Fruit fly (Drosophila melanogaster) whole organism, prepupa: Measurements from ENCODE around the gene CG5455.

ENCODE experiments used
- CG10669 ChIP-seq: fragments of 200-800 bp; sonication (Bioruptor generic); optimal IDR thresholded peaks from 3 replicates; lab custom pipeline; 2018; ENCODE audit warnings: missing biosample characterization, mild to moderate bottlenecking, missing genetic modification characterization, moderate library complexity
- CG31627 ChIP-seq: fragments of 200-800 bp; sonication (Bioruptor generic); optimal IDR thresholded peaks from 3 replicates; lab custom pipeline; 2016; ENCODE audit warnings: missing biosample characterization, missing genetic modification characterization
- CG32006 ChIP-seq: fragments of 200-800 bp; sonication (Bioruptor generic); optimal IDR thresholded peaks from 3 replicates; lab custom pipeline; 2017; ENCODE audit warnings: missing biosample characterization, mild to moderate bottlenecking, missing genetic modification characterization
- CG7368 ChIP-seq: fragments of 200-800 bp; sonication (Bioruptor generic); optimal IDR thresholded peaks from 3 replicates; lab custom pipeline; 2016; ENCODE audit warnings: missing biosample characterization, missing genetic modification characterization
- Hr4 ChIP-seq: fragments of 200-800 bp; sonication (Bioruptor generic); optimal IDR thresholded peaks from 3 replicates; lab custom pipeline; 2016; ENCODE audit warnings: missing biosample characterization, missing genetic modification characterization
- Lpt ChIP-seq: fragments of 200-800 bp; sonication (Bioruptor generic); optimal IDR thresholded peaks from 3 replicates; lab custom pipeline; 2016; ENCODE audit warnings: missing biosample characterization, missing genetic modification characterization
- Sox102F ChIP-seq: fragments of 200-800 bp; sonication (Bioruptor generic); optimal IDR thresholded peaks from 2 replicates; lab custom pipeline; 2016; ENCODE audit warnings: missing biosample characterization, mild to moderate bottlenecking, missing genetic modification characterization
- Sox14 ChIP-seq: fragments of 200-800 bp; sonication (Bioruptor generic); optimal IDR thresholded peaks from 3 replicates; lab custom pipeline; 2016; ENCODE audit warnings: missing biosample characterization, missing genetic modification characterization
- lz ChIP-seq: fragments of 200-800 bp; sonication (Bioruptor generic); optimal IDR thresholded peaks from 3 replicates; lab custom pipeline; 2016; ENCODE audit warnings: missing biosample characterization, missing genetic modification characterization

DNA sequence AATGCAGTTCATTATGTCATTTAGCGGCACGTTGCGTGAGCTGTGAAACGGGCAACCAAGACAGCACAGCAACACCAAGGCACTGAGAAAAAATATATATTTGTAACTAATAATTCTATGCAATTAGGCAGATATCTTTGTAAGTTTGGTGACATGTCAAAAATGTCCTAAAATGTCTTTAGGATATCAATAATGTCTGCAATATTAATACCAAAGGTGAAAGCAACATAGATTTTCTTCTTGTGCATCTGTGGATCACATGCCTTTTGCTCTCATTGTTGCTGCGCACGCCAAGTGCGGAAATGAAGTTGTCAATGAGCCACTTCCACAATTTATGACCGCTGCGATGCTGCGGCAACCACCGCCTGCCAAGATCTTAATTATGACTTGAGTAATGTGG, 28.1 kb downstream of the CG5455 start:
- TF ChIP-seq CG32006 (GFP tag; lab: Kevin White, UChicago) = peak; percentile 77
- TF ChIP-seq Sox102F = peak; percentile 62
- TF ChIP-seq CG7368 (GFP tag; lab: Kevin White, UChicago) = peak; percentile 70
- TF ChIP-seq CG31627 (GFP tag; lab: Kevin White, UChicago) = peak; percentile 59
- peak; percentile 76 for TF ChIP-seq Sox14 (GFP tag; lab: Kevin White, UChicago)
- TF ChIP-seq lz (GFP tag; lab: Kevin White, UChicago) = peak; percentile 64
- peak; percentile 85 for TF ChIP-seq CG10669 (GFP tag; lab: Kevin White, UChicago)
- peak; percentile 75 for TF ChIP-seq Hr4 (GFP tag; lab: Kevin White, UChicago)
- peak; percentile 75 for TF ChIP-seq Lpt (GFP tag; lab: Kevin White, UChicago)
